Worm (Caenorhabditis elegans) whole organism, young adult: ENCODE data around the gene cya-1.

Experiments used
- B0035.1 ChIP-seq: sonication (generic microtip); optimal IDR thresholded peaks from 2 replicates; lab custom pipeline; 2016; ENCODE audit warnings: missing genetic modification characterization, mild to moderate bottlenecking, missing compliant biosample characterization, missing genotype, missing genetic modification reagents
- B0336.3 ChIP-seq: fragments of 200-800 bp; sonication (Bioruptor generic); IDR thresholded peaks from 2 replicates; pipeline ENCODE4 v1.3.6; 2022; ENCODE audit warnings: missing genetic modification characterization, missing compliant biosample characterization
- C06A6.2 ChIP-seq: fragments of 200-800 bp; sonication (Bioruptor generic); conservative IDR thresholded peaks from 2 replicates; pipeline ENCODE4 v1.3.6; 2022; ENCODE audit warnings: missing genetic modification characterization, missing compliant biosample characterization
- C17E4.6 ChIP-seq: fragments of 200-800 bp; sonication (Bioruptor generic); IDR thresholded peaks from 2 replicates; pipeline ENCODE4 v1.3.6; 2022; ENCODE audit warnings: missing genetic modification reagents, missing genetic modification characterization, missing compliant biosample characterization
- F37B4.10 ChIP-seq: fragments of 200-800 bp; sonication (Bioruptor generic); IDR thresholded peaks from 2 replicates; pipeline ENCODE4 v1.3.6; 2022; ENCODE audit warnings: missing genetic modification characterization, missing compliant biosample characterization
- F39B2.1 ChIP-seq: fragments of 200-800 bp; sonication (Bioruptor generic); IDR thresholded peaks from 2 replicates; pipeline ENCODE4 v1.3.6; 2022; ENCODE audit warnings: missing genetic modification reagents, missing genetic modification characterization, missing compliant biosample characterization
- F49E8.2 ChIP-seq: sonication (generic microtip); optimal IDR thresholded peaks from 3 replicates; lab custom pipeline; 2017; ENCODE audit warnings: missing genetic modification characterization, mild to moderate bottlenecking, missing compliant biosample characterization, antibody characterized with exemption, moderate library complexity; ENCODE audit not compliant: insufficient read depth
- F57C9.4 ChIP-seq: sonication (generic microtip); optimal IDR thresholded peaks from 2 replicates; lab custom pipeline; 2017; ENCODE audit warnings: mild to moderate bottlenecking, missing genetic modification characterization, missing compliant biosample characterization
- K12H6.12 ChIP-seq: fragments of 200-800 bp; sonication (Bioruptor generic); optimal IDR thresholded peaks from 2 replicates; lab custom pipeline; 2018; ENCODE audit warnings: mild to moderate bottlenecking, missing genetic modification characterization, missing compliant biosample characterization
- Y53F4B.3 ChIP-seq: fragments of 200-800 bp; sonication (Bioruptor generic); IDR thresholded peaks from 2 replicates; pipeline ENCODE4 v1.3.6; 2022; ENCODE audit warnings: missing genetic modification reagents, missing genetic modification characterization, missing compliant biosample characterization
- Y67H2A.10 ChIP-seq: fragments of 200-800 bp; sonication (Bioruptor generic); conservative IDR thresholded peaks from 2 replicates; pipeline ENCODE4 v1.3.6; 2022; ENCODE audit warnings: missing genetic modification reagents, missing genetic modification characterization, missing compliant biosample characterization
- ama-1 ChIP-seq, 3 experiments: fragments of 150-350 bp in 1 of 3; sonication (generic microtip) in 2 of 3; optimal IDR thresholded peaks; 2 replicates each; lab custom pipeline; 2014 to 2018; ENCODE audit warnings: missing biosample characterization in 2 of 3, missing genetic modification characterization in 2 of 3, missing genetic modification reagents in 2 of 3
- aptf-2 ChIP-seq: fragments of 200-800 bp; sonication (Bioruptor generic); conservative IDR thresholded peaks from 2 replicates; pipeline ENCODE4 v1.3.6; 2022; ENCODE audit warnings: missing genetic modification reagents, missing genetic modification characterization, missing compliant biosample characterization
- atf-7 ChIP-seq: sonication (generic microtip); optimal IDR thresholded peaks from 2 replicates; lab custom pipeline; 2017; ENCODE audit warnings: mild to moderate bottlenecking, missing genetic modification characterization, missing compliant biosample characterization
- athp-1 ChIP-seq: sonication (generic microtip); optimal IDR thresholded peaks from 2 replicates; lab custom pipeline; 2017; ENCODE audit warnings: mild to moderate bottlenecking, missing genetic modification characterization, missing compliant biosample characterization
- bed-1 ChIP-seq: fragments of 200-800 bp; sonication (Bioruptor generic); IDR thresholded peaks from 2 replicates; pipeline ENCODE4 v1.3.6; 2022; ENCODE audit warnings: missing genetic modification reagents, missing genetic modification characterization, missing compliant biosample characterization
- cebp-1 ChIP-seq, 2 experiments: fragments of 200-800 bp in 1 of 2; sonication (Bioruptor generic) in 1 of 2; sonication (generic microtip) in 1 of 2; IDR thresholded peaks in 1 of 2; optimal IDR thresholded peaks in 1 of 2; 2 replicates each; pipeline versions ENCODE4 v1.3.6 to Lab custom; 2017 to 2022; ENCODE audit warnings: missing compliant biosample characterization in 2 of 2, missing genetic modification characterization in 2 of 2, mild to moderate bottlenecking in 1 of 2, missing genetic modification reagents in 1 of 2, moderate library complexity in 1 of 2
- ceh-27 ChIP-seq: fragments of 200-800 bp; sonication (Bioruptor generic); optimal IDR thresholded peaks from 2 replicates; lab custom pipeline; 2018; ENCODE audit warnings: mild to moderate bottlenecking, missing genetic modification characterization, moderate library complexity, missing compliant biosample characterization
- ceh-58 ChIP-seq: fragments of 200-800 bp; sonication (Bioruptor generic); IDR thresholded peaks from 2 replicates; pipeline ENCODE4 v1.3.6; 2022; ENCODE audit warnings: missing genetic modification characterization, missing compliant biosample characterization
- ceh-79 ChIP-seq: sonication (generic microtip); optimal IDR thresholded peaks from 2 replicates; lab custom pipeline; 2017; ENCODE audit warnings: mild to moderate bottlenecking, missing genetic modification characterization, missing compliant biosample characterization
- dpl-1 ChIP-seq: fragments of 150-350 bp; optimal IDR thresholded peaks from 2 replicates; lab custom pipeline; 2014; ENCODE audit warnings: missing biosample characterization, missing genetic modification reagents, missing genetic modification characterization
- egl-18 ChIP-seq: fragments of 200-800 bp; sonication (Bioruptor generic); IDR thresholded peaks from 2 replicates; pipeline ENCODE4 v1.3.6; 2022; ENCODE audit warnings: missing genetic modification reagents, missing genetic modification characterization, missing compliant biosample characterization
- fkh-3 ChIP-seq: sonication (generic microtip); optimal IDR thresholded peaks from 2 replicates; lab custom pipeline; 2016; ENCODE audit warnings: mild to moderate bottlenecking, missing genetic modification characterization, missing compliant biosample characterization
- hlh-12 ChIP-seq: sonication (generic microtip); optimal IDR thresholded peaks from 2 replicates; lab custom pipeline; 2016; ENCODE audit warnings: missing genetic modification characterization, missing compliant biosample characterization
- hmg-20 ChIP-seq: fragments of 200-800 bp; sonication (Bioruptor generic); IDR thresholded peaks from 2 replicates; pipeline ENCODE4 v1.3.6; 2022; ENCODE audit warnings: missing genetic modification reagents, missing genetic modification characterization, missing compliant biosample characterization
- hsf-1 ChIP-seq: fragments of 200-800 bp; sonication (Bioruptor generic); IDR thresholded peaks from 2 replicates; pipeline ENCODE4 v1.3.6; 2022; ENCODE audit warnings: missing genetic modification reagents, missing genetic modification characterization, missing compliant biosample characterization
- let-607 ChIP-seq, 2 experiments: fragments of 200-800 bp in 1 of 2; sonication (Bioruptor generic) in 1 of 2; sonication (generic microtip) in 1 of 2; optimal IDR thresholded peaks; 2 replicates each; lab custom pipeline; 2016 to 2018; ENCODE audit warnings: mild to moderate bottlenecking in 2 of 2, missing compliant biosample characterization in 2 of 2, missing genetic modification characterization in 2 of 2, moderate library complexity in 2 of 2, missing genotype in 1 of 2
- lin-35 ChIP-seq, 3 experiments: fragments of 150-350 bp in 2 of 3; sonication (generic microtip) in 1 of 3; optimal IDR thresholded peaks; 2 replicates each; lab custom pipeline; 2014 to 2018; ENCODE audit warnings: missing biosample characterization in 3 of 3, missing genetic modification characterization in 3 of 3, missing genetic modification reagents in 3 of 3
- lin-40 ChIP-seq: sonication (generic microtip); optimal IDR thresholded peaks from 2 replicates; lab custom pipeline; 2016; ENCODE audit warnings: missing genetic modification characterization, mild to moderate bottlenecking, missing compliant biosample characterization, missing genotype, missing genetic modification reagents
- lsy-27 ChIP-seq: sonication (generic microtip); optimal IDR thresholded peaks from 2 replicates; lab custom pipeline; 2017; ENCODE audit warnings: missing genetic modification characterization, mild to moderate bottlenecking, missing compliant biosample characterization, antibody characterized with exemption, missing genotype, borderline replicate concordance; ENCODE audit not compliant: insufficient read depth
- mcd-1 ChIP-seq: fragments of 200-800 bp; sonication (Bioruptor generic); IDR thresholded peaks from 2 replicates; pipeline ENCODE4 v1.3.6; 2022; ENCODE audit warnings: missing genetic modification reagents, missing genetic modification characterization, missing compliant biosample characterization
- mxl-1 ChIP-seq: sonication (generic microtip); optimal IDR thresholded peaks from 2 replicates; lab custom pipeline; 2016; ENCODE audit warnings: missing genetic modification characterization, missing compliant biosample characterization
- nfya-2 ChIP-seq: fragments of 200-800 bp; sonication (Bioruptor generic); IDR thresholded peaks from 2 replicates; pipeline ENCODE4 v1.3.6; 2022; ENCODE audit warnings: missing genetic modification reagents, missing genetic modification characterization, missing compliant biosample characterization
- nfyb-1 ChIP-seq: fragments of 200-800 bp; sonication (Bioruptor generic); IDR thresholded peaks from 2 replicates; pipeline ENCODE4 v1.3.6; 2022; ENCODE audit warnings: missing genetic modification reagents, missing genetic modification characterization, missing compliant biosample characterization
- nhr-120 ChIP-seq: fragments of 200-800 bp; sonication (Bioruptor generic); IDR thresholded peaks from 2 replicates; pipeline ENCODE4 v1.3.6; 2022; ENCODE audit warnings: missing genetic modification characterization, missing compliant biosample characterization
- nhr-179 ChIP-seq: sonication (generic microtip); optimal IDR thresholded peaks from 2 replicates; lab custom pipeline; 2016; ENCODE audit warnings: mild to moderate bottlenecking, missing genetic modification characterization, missing compliant biosample characterization
- nhr-27 ChIP-seq: fragments of 200-800 bp; sonication (Bioruptor generic); optimal IDR thresholded peaks from 2 replicates; lab custom pipeline; 2018; ENCODE audit warnings: mild to moderate bottlenecking, missing genetic modification characterization, moderate library complexity, missing compliant biosample characterization
- nhr-80 ChIP-seq: sonication (generic microtip); optimal IDR thresholded peaks from 2 replicates; lab custom pipeline; 2016; ENCODE audit warnings: missing genetic modification characterization, missing compliant biosample characterization
- nhr-90 ChIP-seq: sonication (generic microtip); optimal IDR thresholded peaks from 2 replicates; lab custom pipeline; 2016; ENCODE audit warnings: missing genotype, mild to moderate bottlenecking, missing genetic modification characterization, missing compliant biosample characterization
- rec-8 ChIP-seq, 2 experiments: sonication (generic microtip); optimal IDR thresholded peaks; 2 replicates each; lab custom pipeline; 2016; ENCODE audit warnings: mild to moderate bottlenecking in 2 of 2, missing genetic modification characterization in 2 of 2, missing genetic modification reagents in 2 of 2, missing genotype in 2 of 2, missing biosample characterization in 1 of 2, missing compliant biosample characterization in 1 of 2, moderate library complexity in 1 of 2
- repo-1 ChIP-seq: sonication (generic microtip); optimal IDR thresholded peaks from 2 replicates; lab custom pipeline; 2017; ENCODE audit warnings: mild to moderate bottlenecking, missing genetic modification characterization, missing compliant biosample characterization
- snpc-3.4 ChIP-seq: sonication (generic microtip); optimal IDR thresholded peaks from 2 replicates; lab custom pipeline; 2017; ENCODE audit warnings: missing genetic modification characterization, mild to moderate bottlenecking, missing compliant biosample characterization, antibody characterized with exemption, moderate library complexity, missing genotype, missing genetic modification reagents
- somi-1 ChIP-seq: fragments of 200-800 bp; sonication (Bioruptor generic); optimal IDR thresholded peaks from 2 replicates; lab custom pipeline; 2018; ENCODE audit warnings: mild to moderate bottlenecking, missing genetic modification characterization, missing compliant biosample characterization
- tbp1 ChIP-seq: fragments of 200-800 bp; sonication (Bioruptor generic); optimal IDR thresholded peaks from 2 replicates; lab custom pipeline; 2018; ENCODE audit warnings: mild to moderate bottlenecking, missing genetic modification characterization, missing compliant biosample characterization
- xnd-1 ChIP-seq: sonication (generic microtip); optimal IDR thresholded peaks from 2 replicates; lab custom pipeline; 2016; ENCODE audit warnings: missing genotype, missing genetic modification reagents, missing genetic modification characterization, missing compliant biosample characterization
- ztf-26 ChIP-seq: sonication (generic microtip); optimal IDR thresholded peaks from 2 replicates; lab custom pipeline; 2017; ENCODE audit warnings: missing genetic modification characterization, missing compliant biosample characterization
- ztf-3 ChIP-seq: fragments of 200-800 bp; sonication (Bioruptor generic); optimal IDR thresholded peaks from 2 replicates; lab custom pipeline; 2018; ENCODE audit warnings: mild to moderate bottlenecking, missing genetic modification characterization, missing compliant biosample characterization

cya-1 gene

ce11 chrIII:9060267-9060666 is 48.8 kb downstream of the cya-1 start (continued):
- TF ChIP-seq somi-1 (no peak), C17E4.6 (GFP tag; lab: Robert Waterston, UW) (no peak), mcd-1 (GFP tag; lab: Robert Waterston, UW) (no peak; the same call in 1 of the 2 replicates), nhr-80 (tag; lab: Kevin White, UChicago) (peak; percentile 29), lin-40 (no peak), ceh-58 (GFP tag; lab: Robert Waterston, UW) (no peak), C06A6.2 (no peak), ceh-27 (GFP tag; lab: Kevin White, UChicago) (no peak), let-607 (tag; optimal IDR thresholded peaks at IDR 0.05; lab: Kevin White, UChicago) (no peak), atf-7 (tag; lab: Kevin White, UChicago) (peak; percentile 75), B0035.1 (peak; percentile 26), nfya-2 (GFP tag; lab: Robert Waterston, UW) (no peak), egl-18 (GFP tag; lab: Robert Waterston, UW) (no peak), athp-1 (peak; percentile 5), ceh-79 (tag; lab: Kevin White, UChicago) (no peak), xnd-1 (tag; lab: Kevin White, UChicago) (no peak), rec-8 (tag; optimal IDR thresholded peaks at IDR 0.05; lab: Kevin White, UChicago) (no peak), F49E8.2 (tag; lab: Kevin White, UChicago) (no peak), mxl-1 (no peak), hlh-12 (tag; lab: Kevin White, UChicago) (no peak), ztf-3 (GFP tag; lab: Kevin White, UChicago) (no peak), nhr-27 (tag; lab: Kevin White, UChicago) (no peak), hsf-1 (GFP tag; lab: Robert Waterston, UW) (0 out of 2 replicates have a peak, but pooled peaks have one; percentile 23), nhr-90 (tag; lab: Kevin White, UChicago) (peak; percentile 25), lsy-27 (no peak), repo-1 (tag; lab: Kevin White, UChicago) (peak; percentile 80), snpc-3.4 (no peak), F37B4.10 (GFP tag; lab: Robert Waterston, UW) (no peak), nhr-179 (tag; lab: Kevin White, UChicago) (no peak), nfyb-1 (GFP tag; lab: Robert Waterston, UW) (peak; percentile 79), F39B2.1 (GFP tag; lab: Robert Waterston, UW) (no peak), hmg-20 (GFP tag; lab: Robert Waterston, UW) (no peak), aptf-2 (GFP tag; lab: Robert Waterston, UW) (no peak), nhr-120 (GFP tag; lab: Robert Waterston, UW) (no peak), ama-1 (optimal IDR thresholded peaks at IDR 0.05; lab: Kevin White, UChicago) (no peak), ama-1 (GFP tag; optimal IDR thresholded peaks at IDR 0.05; lab: Kevin White, UChicago) (peak in 1 of 2 experiments; percentile 56), tbp1 (GFP tag; lab: Kevin White, UChicago) (no peak), ztf-26 (no peak), fkh-3 (tag; lab: Kevin White, UChicago) (no peak), F57C9.4 (tag; lab: Kevin White, UChicago) (no peak), B0336.3 (GFP tag; lab: Robert Waterston, UW) (peak; percentile 74; the same call in 1 of the 2 replicates), Y53F4B.3 (no peak), lin-35 (GFP tag; optimal IDR thresholded peaks at IDR 0.05; lab: Kevin White, UChicago) (no peak), K12H6.12 (tag; lab: Kevin White, UChicago) (no peak), bed-1 (GFP tag; lab: Robert Waterston, UW) (no peak), Y67H2A.10 (GFP tag; lab: Robert Waterston, UW) (no peak), dpl-1 (GFP tag; lab: Kevin White, UChicago) (no peak), cebp-1 (GFP tag; IDR thresholded peaks at IDR 0.05; lab: Robert Waterston, UW) (no peak), cebp-1 (tag; optimal IDR thresholded peaks at IDR 0.05; lab: Kevin White, UChicago) (peak; percentile 54)
